Worm (Caenorhabditis elegans) whole organism, L4 larva: ENCODE data around the gene Y41C4A.21.
A peak's percentile ranks its signal among the peaks of the same experiment; 100 is the strongest.

Experiments used
- F37D6.2 ChIP-seq: sonication (generic microtip); optimal IDR thresholded peaks from 2 replicates; lab custom pipeline; 2016; ENCODE audit warnings: mild to moderate bottlenecking, missing genetic modification characterization, missing compliant biosample characterization
- F49E8.2 ChIP-seq: sonication (generic microtip); optimal IDR thresholded peaks from 2 replicates; lab custom pipeline; 2016; ENCODE audit warnings: missing compliant biosample characterization, mild to moderate bottlenecking, missing genetic modification characterization, borderline replicate concordance
- R02D3.7 ChIP-seq: fragments of 150-350 bp; sonication (generic microtip); optimal IDR thresholded peaks from 3 replicates; lab custom pipeline; 2014; ENCODE audit warnings: missing biosample characterization, missing genetic modification characterization
- Y5F2A.4 ChIP-seq: fragments of 200-800 bp; sonication (Bioruptor generic); optimal IDR thresholded peaks from 2 replicates; lab custom pipeline; 2018; ENCODE audit warnings: mild to moderate bottlenecking, missing genetic modification characterization, missing compliant biosample characterization
- aha-1 ChIP-seq: fragments of 150-350 bp; peaks from one replicate; lab custom pipeline; 2014; ENCODE audit warnings: missing biosample characterization, missing genetic modification characterization
- aly-2 ChIP-seq: sonication (generic microtip); optimal IDR thresholded peaks from 2 replicates; lab custom pipeline; 2018; ENCODE audit warnings: missing biosample characterization, missing genetic modification characterization
- ctbp-1 ChIP-seq: fragments of 200-800 bp; sonication (Bioruptor generic); IDR thresholded peaks from 2 replicates; pipeline ENCODE4 v1.3.6; 2022; ENCODE audit warnings: missing genetic modification reagents, missing genetic modification characterization, missing compliant biosample characterization
- dmd-9 ChIP-seq: fragments of 200-800 bp; sonication (Bioruptor generic); IDR thresholded peaks from 2 replicates; pipeline ENCODE4 v1.3.6; 2022; ENCODE audit warnings: missing genetic modification reagents, missing genetic modification characterization, missing compliant biosample characterization
- fos-1 ChIP-seq: fragments of 150-350 bp; optimal IDR thresholded peaks from 2 replicates; lab custom pipeline; 2014; ENCODE audit warnings: missing biosample characterization, missing genetic modification characterization
- gei-8 ChIP-seq: fragments of 200-800 bp; sonication (Bioruptor generic); optimal IDR thresholded peaks from 2 replicates; lab custom pipeline; 2018; ENCODE audit warnings: mild to moderate bottlenecking, missing genetic modification characterization, missing compliant biosample characterization
- hif-1 ChIP-seq, 2 experiments: sonication (generic microtip); optimal IDR thresholded peaks; 2 replicates each; lab custom pipeline; 2016 to 2017; ENCODE audit warnings: missing compliant biosample characterization in 2 of 2, missing genetic modification characterization in 2 of 2, missing genetic modification reagents in 2 of 2, missing genotype in 2 of 2, mild to moderate bottlenecking in 1 of 2
- hlh-11 ChIP-seq: fragments of 200-800 bp; sonication (Bioruptor generic); optimal IDR thresholded peaks from 2 replicates; lab custom pipeline; 2018; ENCODE audit warnings: mild to moderate bottlenecking, missing genetic modification characterization, missing compliant biosample characterization
- hlh-30 ChIP-seq: sonication (generic microtip); optimal IDR thresholded peaks from 2 replicates; lab custom pipeline; 2017; ENCODE audit warnings: antibody characterized with exemption, mild to moderate bottlenecking, missing genetic modification characterization, missing compliant biosample characterization; ENCODE audit not compliant: insufficient read depth
- jun-1 ChIP-seq: fragments of 150-350 bp; optimal IDR thresholded peaks from 2 replicates; lab custom pipeline; 2014; ENCODE audit warnings: missing biosample characterization, missing genetic modification reagents, missing genetic modification characterization
- lim-7 ChIP-seq: fragments of 200-800 bp; sonication (Bioruptor generic); IDR thresholded peaks from 2 replicates; pipeline ENCODE4 v1.3.6; 2022; ENCODE audit warnings: missing genetic modification characterization, missing compliant biosample characterization
- lir-3 ChIP-seq: sonication (generic microtip); optimal IDR thresholded peaks from 2 replicates; lab custom pipeline; 2016; ENCODE audit warnings: mild to moderate bottlenecking, missing genetic modification characterization, missing compliant biosample characterization
- lsy-2 ChIP-seq, 2 experiments: fragments of 150-350 bp in 1 of 2; sonication (generic microtip) in 1 of 2; optimal IDR thresholded peaks; 2 replicates each; lab custom pipeline; 2014 to 2017; ENCODE audit warnings: missing biosample characterization in 2 of 2, missing genetic modification characterization in 2 of 2
- madf-5 ChIP-seq, 2 experiments: fragments of 200-800 bp; sonication (Bioruptor generic); IDR thresholded peaks; 2 replicates each; pipeline ENCODE4 v1.3.6; 2022; ENCODE audit warnings: missing compliant biosample characterization in 2 of 2, missing genetic modification characterization in 2 of 2
- mep-1 ChIP-seq: fragments of 150-350 bp; sonication (generic microtip); optimal IDR thresholded peaks from 3 replicates; lab custom pipeline; 2014; ENCODE audit warnings: missing biosample characterization, missing genetic modification characterization
- mes-2 ChIP-seq: sonication (generic microtip); optimal IDR thresholded peaks from 2 replicates; lab custom pipeline; 2016; ENCODE audit warnings: missing genotype, mild to moderate bottlenecking, missing genetic modification characterization, missing compliant biosample characterization; ENCODE audit not compliant: poor library complexity, severe bottlenecking
- nhr-237 ChIP-seq: sonication (generic microtip); optimal IDR thresholded peaks from 2 replicates; lab custom pipeline; 2017; ENCODE audit warnings: missing biosample characterization, missing genetic modification characterization
- nhr-25 ChIP-seq: sonication (generic microtip); optimal IDR thresholded peaks from 2 replicates; lab custom pipeline; 2017; ENCODE audit warnings: missing genetic modification characterization, mild to moderate bottlenecking, missing compliant biosample characterization, antibody characterized with exemption, moderate library complexity, borderline replicate concordance; ENCODE audit not compliant: insufficient read depth
- nhr-76 ChIP-seq: fragments of 150-350 bp; optimal IDR thresholded peaks from 2 replicates; lab custom pipeline; 2014; ENCODE audit warnings: missing biosample characterization, missing genetic modification characterization
- nhr-77 ChIP-seq: fragments of 150-350 bp; optimal IDR thresholded peaks from 2 replicates; lab custom pipeline; 2014; ENCODE audit warnings: missing biosample characterization, missing genetic modification characterization
- pha-4 ChIP-seq, 2 experiments: fragments of 150-350 bp in 1 of 2; fragments of 200-800 bp in 1 of 2; sonication (Bioruptor generic) in 1 of 2; IDR thresholded peaks in 1 of 2; optimal IDR thresholded peaks in 1 of 2; 2 replicates each; pipeline versions ENCODE4 v1.3.6 to Lab custom; 2014 to 2022; ENCODE audit warnings: missing genetic modification characterization in 2 of 2, missing genetic modification reagents in 2 of 2, missing biosample characterization in 1 of 2, missing compliant biosample characterization in 1 of 2
- php-3 ChIP-seq: fragments of 200-800 bp; sonication (Bioruptor generic); IDR thresholded peaks from 2 replicates; pipeline ENCODE4 v1.3.6; 2022; ENCODE audit warnings: missing genetic modification reagents, missing genetic modification characterization, missing compliant biosample characterization
- saeg-2 ChIP-seq: fragments of 200-800 bp; sonication (Bioruptor generic); IDR thresholded peaks from 2 replicates; pipeline ENCODE4 v1.3.6; 2022; ENCODE audit warnings: missing genetic modification reagents, missing genetic modification characterization, missing compliant biosample characterization
- sdz-12 ChIP-seq: fragments of 200-800 bp; sonication (Bioruptor generic); optimal IDR thresholded peaks from 2 replicates; lab custom pipeline; 2018; ENCODE audit warnings: mild to moderate bottlenecking, missing genetic modification characterization, missing compliant biosample characterization
- set-16 ChIP-seq: fragments of 200-800 bp; sonication (Bioruptor generic); IDR thresholded peaks from 2 replicates; pipeline ENCODE4 v1.3.6; 2022; ENCODE audit warnings: missing genetic modification reagents, missing genetic modification characterization, missing compliant biosample characterization
- snpc-4 ChIP-seq: fragments of 150-350 bp; optimal IDR thresholded peaks from 2 replicates; lab custom pipeline; 2014; ENCODE audit warnings: missing biosample characterization, missing genetic modification characterization
- tra-1 ChIP-seq: fragments of 200-800 bp; sonication (Bioruptor generic); IDR thresholded peaks from 2 replicates; pipeline ENCODE4 v1.3.6; 2022; ENCODE audit warnings: missing genetic modification reagents, missing genetic modification characterization, missing compliant biosample characterization
- unc-62 ChIP-seq, 3 experiments: fragments of 150-350 bp in 1 of 3; sonication (generic microtip); optimal IDR thresholded peaks in 2 of 3; peaks in 1 of 3; 1 replicate in 1 of 3; 2 replicates in 2 of 3; lab custom pipeline; 2014 to 2017; ENCODE audit warnings: missing biosample characterization in 3 of 3, missing genetic modification characterization in 3 of 3, missing genetic modification reagents in 3 of 3, missing genotype in 1 of 3
- zip-2 ChIP-seq: fragments of 150-350 bp; optimal IDR thresholded peaks from 2 replicates; lab custom pipeline; 2014; ENCODE audit warnings: missing biosample characterization, missing genetic modification characterization

Gene Y41C4A.21

DNA sequence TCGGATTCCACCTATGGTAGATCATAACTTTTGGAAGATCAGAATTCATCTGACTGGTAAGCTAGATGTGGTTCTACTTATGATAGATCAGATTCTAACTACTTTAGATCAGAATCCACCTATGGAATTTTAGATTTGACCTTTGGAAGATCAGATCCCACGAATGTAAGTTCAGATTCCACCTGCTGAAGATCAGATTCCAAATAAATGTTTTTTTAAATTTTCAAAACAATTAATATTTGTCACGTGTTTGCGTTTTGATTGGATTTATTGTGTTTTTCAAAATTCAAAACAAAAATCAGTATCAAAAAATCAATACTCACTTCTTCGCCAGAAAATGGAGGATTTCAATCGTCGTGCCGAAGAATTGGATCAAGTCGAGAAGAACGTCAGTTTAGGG, 33.6 kb upstream of the Y41C4A.21 start, which contains the start of gene Y41C4A.7:
Y41C4A.7 (plus strand) TSS at position 301 of the 400 bp plus-strand sequence.
- no peak for TF ChIP-seq fos-1

DNA sequence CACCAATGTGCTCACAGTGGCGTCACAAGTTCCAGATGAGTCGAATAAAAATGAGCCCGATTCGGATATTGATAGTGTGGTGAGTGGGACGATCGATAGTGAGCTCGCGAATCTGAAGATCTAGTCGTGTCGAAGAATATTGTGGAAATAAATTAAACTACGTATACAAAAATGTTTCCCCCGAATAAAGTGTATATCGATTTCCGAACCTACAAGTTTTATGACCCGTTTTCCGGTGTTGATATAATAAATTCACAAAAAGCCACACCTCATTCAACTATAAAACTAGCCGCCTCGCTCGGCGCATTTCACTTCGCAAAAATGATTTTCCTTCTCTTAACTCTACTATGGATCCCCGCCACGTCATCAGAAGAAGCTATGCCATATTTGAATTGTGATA, 32.2 kb upstream of the Y41C4A.21 start, which contains the start of gene pqn-84:
pqn-84 (plus strand) TSS at position 301 of the 400 bp plus-strand sequence.
- TF ChIP-seq hlh-30 (no peak), snpc-4 (tag; lab: Kevin White, UChicago) (no peak), mep-1 (tag; lab: Kevin White, UChicago) (no peak)

ce11 chrIII:11701863-11702262, 30.3 kb upstream of the Y41C4A.21 start:
- TF ChIP-seq F49E8.2 (no peak), nhr-25 (tag; lab: Kevin White, UChicago) (no peak), set-16 (GFP tag; lab: Robert Waterston, UW) (peak; percentile 99), pha-4 (GFP tag; IDR thresholded peaks at IDR 0.05; lab: Robert Waterston, UW) (peak; percentile 55; the same call in 1 of the 2 replicates), pha-4 (tag; optimal IDR thresholded peaks at IDR 0.05; lab: Kevin White, UChicago) (no peak), sdz-12 (peak; percentile 6)

DNA sequence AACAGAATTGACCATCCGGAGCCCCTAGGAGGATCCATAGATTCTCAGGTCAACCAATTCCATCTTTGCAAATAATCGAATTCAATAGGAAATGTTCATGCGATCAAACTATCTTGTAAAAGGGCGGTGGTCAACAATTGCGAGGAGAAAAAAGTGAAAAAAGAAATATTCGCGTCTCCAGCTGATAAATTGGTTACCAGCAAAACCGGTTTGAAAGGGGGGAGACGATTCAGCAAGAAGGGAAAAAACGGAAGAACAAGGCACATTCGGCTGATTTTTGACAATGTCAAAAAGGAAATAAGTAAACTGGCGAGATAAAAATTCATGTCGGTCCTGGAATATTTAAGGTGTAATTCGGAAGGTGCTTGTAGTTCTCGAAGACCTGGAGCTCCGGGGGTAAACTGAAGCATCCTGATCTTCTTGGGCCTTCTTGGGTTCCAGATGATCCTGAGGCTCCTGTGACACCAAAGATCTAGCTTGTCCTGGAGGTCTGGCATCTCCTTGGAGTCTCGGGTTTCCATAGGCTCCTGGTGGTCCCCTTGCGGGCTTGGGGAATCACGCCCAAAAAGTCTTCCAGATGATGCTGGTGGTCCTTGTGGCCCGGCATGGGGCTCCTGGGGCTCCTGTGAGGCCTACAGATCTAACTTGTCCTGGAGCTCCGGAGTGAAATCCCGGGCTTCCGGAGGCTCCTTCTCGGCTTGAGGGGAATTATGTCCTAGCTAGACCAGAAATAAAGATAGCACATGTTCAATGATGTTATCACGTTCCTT, 29.0 kb upstream of the Y41C4A.21 start:
- TF ChIP-seq dmd-9 (GFP tag; lab: Robert Waterston, UW), result 0 out of 2 replicates have a peak, but pooled peaks have one; percentile 47
- TF ChIP-seq F37D6.2 (tag; lab: Kevin White, UChicago), result no peak
- TF ChIP-seq ctbp-1 (GFP tag; lab: Robert Waterston, UW), result no peak
- no peak for TF ChIP-seq lsy-2 (tag; optimal IDR thresholded peaks at IDR 0.05; lab: Kevin White, UChicago)
- peak in 1 of 2 experiments; percentile 52 for TF ChIP-seq unc-62 (GFP tag; optimal IDR thresholded peaks at IDR 0.05 in 1 of 2; lab: Kevin White, UChicago)
- TF ChIP-seq unc-62 (tag; optimal IDR thresholded peaks at IDR 0.05; lab: Kevin White, UChicago), result no peak
- no peak for TF ChIP-seq pha-4 (GFP tag; IDR thresholded peaks at IDR 0.05; lab: Robert Waterston, UW)
- TF ChIP-seq pha-4 (tag; optimal IDR thresholded peaks at IDR 0.05; lab: Kevin White, UChicago), result no peak
- TF ChIP-seq Y5F2A.4, result no peak
- TF ChIP-seq nhr-77, result no peak
- peak; percentile 83 for TF ChIP-seq set-16 (GFP tag; lab: Robert Waterston, UW)
- no peak for TF ChIP-seq saeg-2 (GFP tag; lab: Robert Waterston, UW)
- TF ChIP-seq nhr-76 (tag; lab: Kevin White, UChicago), result no peak
- TF ChIP-seq aly-2 (tag; lab: Kevin White, UChicago), result no peak
- TF ChIP-seq mes-2 (tag; lab: Kevin White, UChicago), result no peak
- TF ChIP-seq aha-1 (tag; lab: Kevin White, UChicago), result peak; percentile 86
- no peak for TF ChIP-seq zip-2 (tag; lab: Kevin White, UChicago)
- TF ChIP-seq, all 104 proteins: peak for 4

DNA sequence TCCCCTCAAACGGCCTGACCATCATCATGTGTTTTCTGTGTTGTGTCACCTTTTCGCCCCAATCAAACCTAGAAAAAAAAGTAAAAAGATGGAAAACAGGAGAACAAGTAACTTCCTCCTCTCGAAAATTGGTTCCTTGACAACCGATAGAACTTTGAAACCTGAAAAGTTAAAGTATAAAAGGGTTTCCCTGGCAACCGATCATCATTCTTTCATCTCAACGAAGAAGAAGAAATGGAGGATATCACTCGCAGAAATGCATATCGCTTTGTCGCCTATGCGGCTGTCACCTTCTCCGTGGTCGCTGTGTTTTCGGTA, 28.4 kb upstream of the Y41C4A.21 start, which contains the start of gene col-95:
col-95 (plus strand) TSS at position 219 of the 318 bp plus-strand sequence.
- TF ChIP-seq pha-4 (GFP tag; IDR thresholded peaks at IDR 0.05; lab: Robert Waterston, UW) (no peak), pha-4 (tag; optimal IDR thresholded peaks at IDR 0.05; lab: Kevin White, UChicago) (no peak), nhr-237 (no peak), lim-7 (GFP tag; lab: Robert Waterston, UW) (no peak), tra-1 (GFP tag; lab: Robert Waterston, UW) (no peak), lir-3 (no peak), gei-8 (GFP tag; lab: Kevin White, UChicago) (no peak), madf-5 (GFP tag; IDR thresholded peaks at IDR 0.05; lab: Robert Waterston, UW) (no peak), F49E8.2 (no peak), unc-62 (GFP tag; optimal IDR thresholded peaks at IDR 0.05 in 1 of 2; lab: Kevin White, UChicago) (no peak), unc-62 (tag; optimal IDR thresholded peaks at IDR 0.05; lab: Kevin White, UChicago) (no peak), R02D3.7 (tag; lab: Kevin White, UChicago) (no peak), hlh-11 (no peak), hif-1 (tag; optimal IDR thresholded peaks at IDR 0.05; lab: Kevin White, UChicago) (no peak), jun-1 (no peak), php-3 (no peak), nhr-77 (no peak)
